Fruit fly (Drosophila melanogaster) whole organism, wandering third instar larva: ENCODE measurements around the gene lectin-29Ca.

Experiments
- Abd-B ChIP-seq: fragments of >200 bp; optimal IDR thresholded peaks from 2 replicates; lab custom pipeline; 2017; ENCODE audit warnings: missing biosample characterization, missing genetic modification characterization
- CG9705 ChIP-seq: fragments of 200-800 bp; sonication (Bioruptor generic); optimal IDR thresholded peaks from 2 replicates; lab custom pipeline; 2018; ENCODE audit warnings: missing biosample characterization, mild to moderate bottlenecking, missing genetic modification characterization
- CrebA ChIP-seq: fragments of 200-800 bp; sonication (Bioruptor generic); optimal IDR thresholded peaks from 2 replicates; lab custom pipeline; 2016; ENCODE audit warnings: missing biosample characterization, mild to moderate bottlenecking, missing genetic modification characterization, borderline replicate concordance
- Dif ChIP-seq: fragments of 200-275, 200-300 bp; sonication (Bioruptor generic); optimal IDR thresholded peaks from 2 replicates; lab custom pipeline; 2018; ENCODE audit warnings: missing biosample characterization, missing genetic modification characterization; ENCODE audit not compliant: partially characterized antibody
- GATAd ChIP-seq: sonication (Bioruptor generic); optimal IDR thresholded peaks from 2 replicates; lab custom pipeline; 2016; ENCODE audit warnings: missing biosample characterization, missing genetic modification characterization
- HLH106 ChIP-seq: fragments of 200-800 bp; optimal IDR thresholded peaks from 3 replicates; lab custom pipeline; 2019; ENCODE audit warnings: missing biosample characterization, mild to moderate bottlenecking, missing genetic modification characterization, moderate library complexity
- Hnf4 ChIP-seq: fragments of 200-800 bp; sonication (Bioruptor generic); optimal IDR thresholded peaks from 2 replicates; lab custom pipeline; 2016; ENCODE audit warnings: missing biosample characterization, mild to moderate bottlenecking, missing genetic modification characterization
- Hr78 ChIP-seq: fragments of >200 bp; optimal IDR thresholded peaks from 2 replicates; lab custom pipeline; 2017; ENCODE audit warnings: missing biosample characterization, missing genetic modification characterization
- Hr83 ChIP-seq: fragments of 200-300 bp; sonication (Bioruptor generic); optimal IDR thresholded peaks from 2 replicates; lab custom pipeline; 2016; ENCODE audit warnings: missing biosample characterization, mild to moderate bottlenecking, missing genetic modification characterization, moderate library complexity; ENCODE audit not compliant: poor library complexity, severe bottlenecking
- Jra ChIP-seq: sonication (Bioruptor generic); optimal IDR thresholded peaks from 2 replicates; lab custom pipeline; 2016; ENCODE audit warnings: missing biosample characterization, missing genetic modification characterization
- Mio ChIP-seq: sonication (Bioruptor generic); optimal IDR thresholded peaks from 2 replicates; lab custom pipeline; 2016; ENCODE audit warnings: missing biosample characterization, missing genetic modification characterization
- Myc ChIP-seq: fragments of >200 bp; optimal IDR thresholded peaks from 2 replicates; lab custom pipeline; 2017
- N ChIP-seq: fragments of >200 bp; optimal IDR thresholded peaks from 2 replicates; lab custom pipeline; 2018; ENCODE audit warnings: missing biosample characterization, missing external identifiers, missing genetic modification characterization
- OdsH ChIP-seq: fragments of 200-800 bp; sonication (Bioruptor generic); optimal IDR thresholded peaks from 2 replicates; lab custom pipeline; 2016; ENCODE audit warnings: missing biosample characterization, mild to moderate bottlenecking, missing genetic modification characterization
- Rel ChIP-seq, 2 experiments: fragments of 200-800 bp; sonication (Bioruptor generic) in 1 of 2; optimal IDR thresholded peaks; 2 replicates in 1 of 2; 3 replicates in 1 of 2; lab custom pipeline; 2016 to 2019; ENCODE audit warnings: mild to moderate bottlenecking in 2 of 2, missing biosample characterization in 2 of 2, missing genetic modification characterization in 2 of 2, moderate library complexity in 1 of 2
- Sp1 ChIP-seq: fragments of 200-800 bp; sonication (Bioruptor generic); optimal IDR thresholded peaks from 3 replicates; lab custom pipeline; 2019; ENCODE audit warnings: missing biosample characterization, mild to moderate bottlenecking, missing genetic modification characterization, moderate library complexity
- Vsx2 ChIP-seq: fragments of 200-300, 225-300 bp; sonication (Bioruptor generic); optimal IDR thresholded peaks from 2 replicates; lab custom pipeline; 2018; ENCODE audit warnings: missing biosample characterization, missing genetic modification characterization; ENCODE audit not compliant: partially characterized antibody
- br ChIP-seq: fragments of 200-800 bp; sonication (Bioruptor generic); optimal IDR thresholded peaks from 2 replicates; lab custom pipeline; 2016; ENCODE audit warnings: missing biosample characterization, missing genetic modification characterization
- brk ChIP-seq: fragments of 200-800 bp; sonication (Bioruptor generic); optimal IDR thresholded peaks from 2 replicates; lab custom pipeline; 2016; ENCODE audit warnings: missing biosample characterization, mild to moderate bottlenecking, missing genetic modification characterization
- dl ChIP-seq, 2 experiments: fragments of 175-275, 200-275 bp in 1 of 2; fragments of 200-275 bp in 1 of 2; sonication (Bioruptor generic); optimal IDR thresholded peaks; lab custom pipeline; 2018; ENCODE audit warnings: mild to moderate bottlenecking in 2 of 2, missing biosample characterization in 2 of 2, missing genetic modification characterization in 2 of 2, moderate library complexity in 2 of 2; ENCODE audit not compliant: partially characterized antibody in 2 of 2, insufficient read depth in 1 of 2
- dmrt93B ChIP-seq: fragments of 200-800 bp; sonication (Bioruptor generic); optimal IDR thresholded peaks from 2 replicates; lab custom pipeline; 2018; ENCODE audit warnings: missing biosample characterization, mild to moderate bottlenecking, missing genetic modification characterization
- dsf ChIP-seq: sonication (Bioruptor generic); optimal IDR thresholded peaks from 2 replicates; lab custom pipeline; 2016; ENCODE audit warnings: missing biosample characterization, missing genetic modification characterization, borderline replicate concordance
- ey ChIP-seq: fragments of 200-800 bp; sonication (Bioruptor generic); optimal IDR thresholded peaks from 2 replicates; lab custom pipeline; 2016; ENCODE audit warnings: missing biosample characterization, missing genetic modification characterization
- foxo ChIP-seq, 2 experiments: fragments of 200-800 bp; sonication (Bioruptor generic); optimal IDR thresholded peaks; 2 replicates in 1 of 2; 3 replicates in 1 of 2; lab custom pipeline; 2016 to 2017; ENCODE audit warnings: missing biosample characterization in 2 of 2, missing genetic modification characterization in 2 of 2
- fru ChIP-seq: fragments of 200-800 bp; sonication (Bioruptor generic); optimal IDR thresholded peaks from 3 replicates; lab custom pipeline; 2016; ENCODE audit warnings: missing biosample characterization, mild to moderate bottlenecking, missing genetic modification characterization
- h ChIP-seq: fragments of 200-800 bp; sonication (Bioruptor generic); optimal IDR thresholded peaks from 3 replicates; lab custom pipeline; 2016; ENCODE audit warnings: missing biosample characterization, mild to moderate bottlenecking, missing genetic modification characterization
- jim ChIP-seq: fragments of 175-275, 200-325 bp; sonication (Bioruptor generic); optimal IDR thresholded peaks from 2 replicates; lab custom pipeline; 2016; ENCODE audit warnings: missing biosample characterization, mild to moderate bottlenecking, missing genetic modification characterization
- lola ChIP-seq: fragments of >200 bp; optimal IDR thresholded peaks from 2 replicates; lab custom pipeline; 2017; ENCODE audit warnings: missing biosample characterization, missing genetic modification characterization
- pan ChIP-seq: fragments of >200 bp; optimal IDR thresholded peaks from 2 replicates; lab custom pipeline; 2017
- psq ChIP-seq: fragments of 200-800 bp; sonication (Bioruptor generic); optimal IDR thresholded peaks from 3 replicates; lab custom pipeline; 2017; ENCODE audit warnings: missing biosample characterization, mild to moderate bottlenecking, missing genetic modification characterization, moderate library complexity
- rgr ChIP-seq: fragments of 200-800 bp; sonication (Bioruptor generic); optimal IDR thresholded peaks from 3 replicates; lab custom pipeline; 2016; ENCODE audit warnings: missing biosample characterization, mild to moderate bottlenecking, missing genetic modification characterization
- sage ChIP-seq: fragments of 200-800 bp; sonication (Bioruptor generic); optimal IDR thresholded peaks from 2 replicates; lab custom pipeline; 2016; ENCODE audit warnings: missing biosample characterization, mild to moderate bottlenecking, missing genetic modification characterization
- sv ChIP-seq: fragments of 200-800 bp; sonication (Bioruptor generic); optimal IDR thresholded peaks from 3 replicates; lab custom pipeline; 2016; ENCODE audit warnings: missing biosample characterization, missing genetic modification characterization
- tai ChIP-seq: sonication (Bioruptor generic); optimal IDR thresholded peaks from 2 replicates; lab custom pipeline; 2016; ENCODE audit warnings: missing biosample characterization, missing genetic modification characterization
- usp ChIP-seq: fragments of >200 bp; optimal IDR thresholded peaks from 2 replicates; lab custom pipeline; 2017; ENCODE audit warnings: missing biosample characterization, missing genetic modification characterization
- woc ChIP-seq: sonication (Bioruptor generic); optimal IDR thresholded peaks from 2 replicates; lab custom pipeline; 2016; ENCODE audit warnings: missing biosample characterization, mild to moderate bottlenecking, missing genetic modification characterization

lectin-29Ca gene

DNA sequence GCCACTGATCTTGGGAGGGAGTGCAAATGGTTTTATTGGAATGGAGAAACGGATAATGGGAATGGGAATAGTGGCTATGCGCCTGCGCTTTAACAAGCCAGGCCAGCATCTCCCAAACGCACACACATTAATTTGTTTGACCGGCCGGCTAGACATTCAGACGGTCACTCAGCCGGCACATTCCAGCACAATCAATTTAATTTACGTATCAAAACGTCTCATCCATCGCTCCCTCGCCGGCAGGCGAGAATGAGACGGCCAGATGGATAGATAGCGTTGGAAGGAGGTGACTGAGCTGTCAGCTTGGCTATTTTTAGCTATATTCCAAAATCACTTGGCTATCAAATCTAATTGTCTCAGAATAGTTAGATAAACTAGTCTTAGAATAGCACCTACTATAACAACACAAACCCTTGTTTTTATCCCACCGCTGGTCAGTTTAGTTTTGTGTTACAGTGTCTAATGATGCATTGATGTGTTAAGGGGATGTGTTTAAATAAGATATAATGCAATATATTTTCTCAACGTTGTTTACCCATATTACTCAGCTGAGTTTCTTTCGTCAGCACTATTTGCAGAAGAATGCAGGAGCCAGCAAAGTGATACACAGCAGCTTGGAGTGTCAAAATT lies 29.5 kb upstream of the lectin-29Ca start:
- peak; percentile 9 for TF ChIP-seq sage (GFP tag; lab: Kevin White, UChicago)
- TF ChIP-seq Hr83 (GFP tag; lab: Kevin White, UChicago) = peak; percentile 31
- TF ChIP-seq lola (GFP tag; lab: Kevin White, UChicago) = no peak
- TF ChIP-seq jim (GFP tag; lab: Kevin White, UChicago) = no peak
- TF ChIP-seq Hnf4 = peak; percentile 59
- no peak for TF ChIP-seq woc
- TF ChIP-seq fru (GFP tag; lab: Kevin White, UChicago) = peak; percentile 49
- TF ChIP-seq Jra (GFP tag; lab: Kevin White, UChicago) = no peak
- peak; percentile 23 for TF ChIP-seq rgr (GFP tag; lab: Kevin White, UChicago)
- peak; percentile 32 for TF ChIP-seq psq (GFP tag; lab: Kevin White, UChicago)
- TF ChIP-seq OdsH (GFP tag; lab: Kevin White, UChicago) = peak; percentile 43
- TF ChIP-seq ey (GFP tag; lab: Kevin White, UChicago) = no peak
- TF ChIP-seq h (GFP tag; lab: Kevin White, UChicago) = peak; percentile 68
- no peak for TF ChIP-seq N (GFP tag; lab: Kevin White, UChicago)
- TF ChIP-seq Vsx2 = no peak
- no peak for TF ChIP-seq Sp1 (GFP tag; lab: Kevin White, UChicago)
- TF ChIP-seq tai (GFP tag; lab: Kevin White, UChicago) = peak; percentile 33
- TF ChIP-seq br = peak; percentile 26
- peak; percentile 59 for TF ChIP-seq Myc (lab: Kevin White, UChicago)
- TF ChIP-seq, all 38 proteins: peak for 11

DNA sequence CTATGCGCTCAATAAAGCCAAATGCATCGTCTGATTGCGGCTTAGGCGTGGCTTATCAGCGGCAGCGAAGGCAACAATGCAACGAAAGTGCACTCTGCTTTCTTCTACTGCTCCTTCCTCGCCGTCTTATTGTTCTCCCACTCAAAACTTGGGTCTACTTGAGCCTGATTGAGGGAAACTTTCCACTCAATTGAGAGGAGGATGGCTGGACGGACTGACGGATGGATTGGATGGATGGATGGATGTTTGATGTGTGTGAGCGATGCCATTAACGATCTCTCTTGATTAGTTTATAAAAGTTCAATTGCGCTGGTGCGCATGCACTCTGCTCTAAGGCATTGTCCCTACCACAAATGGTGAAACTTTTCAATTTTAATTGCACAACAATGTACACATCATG lies 29.0 kb upstream of the lectin-29Ca start:
- no peak for TF ChIP-seq Hnf4
- no peak for TF ChIP-seq psq (GFP tag; lab: Kevin White, UChicago)
- no peak for TF ChIP-seq Hr78 (GFP tag; lab: Kevin White, UChicago)
- no peak for TF ChIP-seq sage (GFP tag; lab: Kevin White, UChicago)
- TF ChIP-seq h (GFP tag; lab: Kevin White, UChicago) = no peak
- TF ChIP-seq OdsH (GFP tag; lab: Kevin White, UChicago) = no peak
- TF ChIP-seq Vsx2 = no peak
- TF ChIP-seq tai (GFP tag; lab: Kevin White, UChicago) = no peak
- TF ChIP-seq Hr83 (GFP tag; lab: Kevin White, UChicago) = no peak
- no peak for TF ChIP-seq pan (lab: Kevin White, UChicago)
- TF ChIP-seq fru (GFP tag; lab: Kevin White, UChicago) = no peak
- TF ChIP-seq sv (GFP tag; lab: Kevin White, UChicago) = no peak
- TF ChIP-seq HLH106 (tag; lab: Kevin White, UChicago) = no peak

DNA sequence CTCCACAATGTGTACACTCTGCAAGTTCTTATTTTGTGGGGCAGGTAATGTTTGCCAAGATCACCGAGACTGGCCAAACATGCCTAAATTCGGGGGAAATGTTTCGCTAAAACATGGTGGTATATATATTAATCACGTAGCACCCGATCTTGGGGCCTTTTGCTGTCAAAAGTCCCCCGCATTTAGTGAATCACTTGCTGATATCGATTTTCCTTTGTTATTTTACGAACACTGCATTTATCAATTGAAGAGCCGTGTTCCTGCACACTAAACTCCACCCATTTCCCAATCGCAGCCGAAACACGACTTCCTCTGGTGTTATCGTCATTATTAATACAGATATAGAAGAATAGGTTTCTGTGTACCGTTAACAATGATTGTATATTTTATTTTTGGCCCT lies 27.6 kb upstream of the lectin-29Ca start:
- TF ChIP-seq tai (GFP tag; lab: Kevin White, UChicago) (no peak), HLH106 (tag; lab: Kevin White, UChicago) (no peak), Rel (GFP tag; optimal IDR thresholded peaks at IDR 0.05; lab: Kevin White, UChicago) (no peak), Rel (tag; optimal IDR thresholded peaks at IDR 0.05; lab: Kevin White, UChicago) (peak; percentile 92), lola (GFP tag; lab: Kevin White, UChicago) (no peak), Hnf4 (no peak), sv (GFP tag; lab: Kevin White, UChicago) (no peak), Hr83 (GFP tag; lab: Kevin White, UChicago) (no peak), dl (GFP tag; optimal IDR thresholded peaks at IDR 0.05; lab: Kevin White, UChicago; ENCODE audit: insufficient read depth in 1 of 2, partially characterized antibody in 2 of 2) (no peak)

DNA sequence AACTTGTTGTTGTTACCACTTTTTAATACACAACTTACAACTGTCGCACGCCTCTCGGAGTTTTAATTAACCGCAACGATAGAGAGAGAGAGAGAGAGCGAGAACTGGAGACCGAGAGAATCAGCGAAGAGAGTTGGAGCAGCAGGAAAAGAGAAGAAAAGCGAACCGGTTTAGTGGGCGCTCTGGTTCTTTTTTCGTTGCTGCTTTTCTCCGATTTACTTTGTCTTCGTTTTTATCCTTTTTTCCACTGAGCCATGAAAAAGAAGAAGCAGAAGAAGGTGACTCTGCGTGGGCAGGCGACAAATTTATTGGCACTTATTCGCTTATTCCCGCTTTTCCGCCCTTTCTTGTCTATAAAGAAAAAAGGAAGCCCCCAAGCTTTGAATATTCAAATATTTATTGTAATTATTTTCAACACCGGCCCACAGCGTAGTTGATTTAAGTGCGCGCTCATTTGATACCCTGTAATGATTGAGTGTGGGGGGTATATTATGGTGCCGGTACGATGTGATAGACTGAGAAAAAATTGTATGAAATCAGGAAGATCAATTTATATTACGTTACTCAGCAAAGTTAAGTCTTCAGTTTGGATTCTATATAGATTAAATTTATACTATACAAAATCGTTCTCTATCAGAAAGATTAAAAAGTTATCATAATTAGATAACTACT lies 26.3 kb upstream of the lectin-29Ca start:
- no peak for TF ChIP-seq Rel (GFP tag; optimal IDR thresholded peaks at IDR 0.05; lab: Kevin White, UChicago)
- no peak for TF ChIP-seq Rel (tag; optimal IDR thresholded peaks at IDR 0.05; lab: Kevin White, UChicago)
- no peak for TF ChIP-seq Myc (lab: Kevin White, UChicago)
- TF ChIP-seq brk (GFP tag; lab: Kevin White, UChicago) = no peak
- TF ChIP-seq N (GFP tag; lab: Kevin White, UChicago) = no peak
- TF ChIP-seq rgr (GFP tag; lab: Kevin White, UChicago) = no peak
- no peak for TF ChIP-seq dsf (GFP tag; lab: Kevin White, UChicago)
- TF ChIP-seq psq (GFP tag; lab: Kevin White, UChicago) = peak; percentile 59
- TF ChIP-seq pan (lab: Kevin White, UChicago) = no peak
- no peak for TF ChIP-seq HLH106 (tag; lab: Kevin White, UChicago)
- no peak for TF ChIP-seq Sp1 (GFP tag; lab: Kevin White, UChicago)
- no peak for TF ChIP-seq usp (GFP tag; lab: Kevin White, UChicago)
- no peak for TF ChIP-seq Hnf4
- no peak for TF ChIP-seq dmrt93B
- no peak for TF ChIP-seq sv (GFP tag; lab: Kevin White, UChicago)
- TF ChIP-seq Abd-B (GFP tag; lab: Kevin White, UChicago) = no peak
- TF ChIP-seq tai (GFP tag; lab: Kevin White, UChicago) = no peak
- TF ChIP-seq Jra (GFP tag; lab: Kevin White, UChicago) = no peak
- no peak for TF ChIP-seq CG9705 (GFP tag; lab: Kevin White, UChicago)
- TF ChIP-seq fru (GFP tag; lab: Kevin White, UChicago) = no peak
- no peak for TF ChIP-seq h (GFP tag; lab: Kevin White, UChicago)
- TF ChIP-seq woc = no peak
- TF ChIP-seq foxo (GFP tag; optimal IDR thresholded peaks at IDR 0.05; lab: Kevin White, UChicago) = no peak
- no peak for TF ChIP-seq CrebA (GFP tag; lab: Kevin White, UChicago)
- TF ChIP-seq Vsx2 = peak; percentile 76
- no peak for TF ChIP-seq br
- no peak for TF ChIP-seq GATAd
- TF ChIP-seq sage (GFP tag; lab: Kevin White, UChicago) = no peak
- TF ChIP-seq Mio (GFP tag; lab: Kevin White, UChicago) = no peak
- peak; percentile 76 for TF ChIP-seq Dif (GFP tag; lab: Kevin White, UChicago)
